Worm (Caenorhabditis elegans): ENCODE results near the gene R03A10.5.

- TF ChIP-seq klf-2 (GFP tag; conservative IDR thresholded peaks at IDR 0.05) (no peak), ref-1 (GFP tag; conservative IDR thresholded peaks at IDR 0.05) (no peak), med-1 (GFP tag; optimal IDR thresholded peaks at IDR 0.05; ENCODE audit: insufficient read depth) (no peak), ztf-23 (GFP tag; IDR thresholded peaks at IDR 0.05) (no peak), ztf-29 (GFP tag; IDR thresholded peaks at IDR 0.05) (no peak), T22C8.4 (GFP tag; IDR thresholded peaks at IDR 0.05) (no peak)
These were observed 41.3 kb downstream of the R03A10.5 start, which contains the start of gene H13N06.2 for ce11 chrX:15487806-15488205.
